Worm (Caenorhabditis elegans) whole organism, L1 larva: Measurements from ENCODE around the gene Y37A1A.2.

Experiments used
- aha-1 ChIP-seq: fragments of 150-350 bp; optimal IDR thresholded peaks from 2 replicates; lab custom pipeline; 2014; ENCODE audit warnings: missing biosample characterization, missing genetic modification characterization
- alr-1 ChIP-seq: fragments of 200-800 bp; sonication (Bioruptor generic); optimal IDR thresholded peaks from 2 replicates; lab custom pipeline; 2018; ENCODE audit warnings: borderline replicate concordance, mild to moderate bottlenecking, missing genetic modification characterization, missing compliant biosample characterization
- aly-2 ChIP-seq: fragments of 150-350 bp; optimal IDR thresholded peaks from 2 replicates; lab custom pipeline; 2014; ENCODE audit warnings: missing biosample characterization, missing genetic modification characterization
- ama-1 ChIP-seq: fragments of 150-350 bp; optimal IDR thresholded peaks from 2 replicates; lab custom pipeline; 2014
- ceh-63 ChIP-seq: fragments of 200-800 bp; sonication (Bioruptor generic); optimal IDR thresholded peaks from 2 replicates; lab custom pipeline; 2018; ENCODE audit warnings: mild to moderate bottlenecking, missing genetic modification characterization, missing compliant biosample characterization
- ceh-8 ChIP-seq: fragments of 200-800 bp; sonication (Bioruptor generic); optimal IDR thresholded peaks from 2 replicates; lab custom pipeline; 2018; ENCODE audit warnings: mild to moderate bottlenecking, missing genetic modification characterization, moderate library complexity, missing compliant biosample characterization
- ceh-88 ChIP-seq: fragments of 200-800 bp; sonication (Bioruptor generic); IDR thresholded peaks from 2 replicates; pipeline ENCODE4 v1.3.6; 2022; ENCODE audit warnings: missing genetic modification characterization, missing compliant biosample characterization
- ces-1 ChIP-seq: fragments of 150-350 bp; optimal IDR thresholded peaks from 2 replicates; lab custom pipeline; 2014; ENCODE audit warnings: missing biosample characterization, missing genetic modification reagents, missing genetic modification characterization
- dsc-1 ChIP-seq: sonication (generic microtip); optimal IDR thresholded peaks from 2 replicates; lab custom pipeline; 2016; ENCODE audit warnings: mild to moderate bottlenecking, missing genetic modification characterization, missing compliant biosample characterization
- efl-1 ChIP-seq, 4 experiments: fragments of 150-350 bp; optimal IDR thresholded peaks in 3 of 4; peaks in 1 of 4; 1 replicate in 1 of 4; 2 replicates in 3 of 4; lab custom pipeline; 2014; ENCODE audit warnings: missing biosample characterization in 2 of 4, missing genetic modification characterization in 2 of 4, missing genetic modification reagents in 2 of 4
- efl-3 ChIP-seq: fragments of 200-800 bp; sonication (Bioruptor generic); optimal IDR thresholded peaks from 2 replicates; lab custom pipeline; 2018; ENCODE audit warnings: mild to moderate bottlenecking, missing genetic modification characterization, missing compliant biosample characterization
- elt-3 ChIP-seq, 6 experiments: fragments of 150-350 bp in 1 of 6; sonication (generic microtip); optimal IDR thresholded peaks; 2 replicates each; lab custom pipeline; 2017 to 2018; ENCODE audit warnings: missing biosample characterization in 6 of 6, missing genetic modification characterization in 6 of 6, inconsistent platforms in 1 of 6
- ets-5 ChIP-seq: fragments of 200-800 bp; sonication (Bioruptor generic); IDR thresholded peaks from 2 replicates; pipeline ENCODE4 v1.3.6; 2022; ENCODE audit warnings: missing genetic modification characterization, missing compliant biosample characterization
- fkh-4 ChIP-seq: sonication (generic microtip); optimal IDR thresholded peaks from 2 replicates; lab custom pipeline; 2016; ENCODE audit warnings: missing compliant biosample characterization, missing genetic modification characterization, borderline replicate concordance
- fkh-8 ChIP-seq: sonication (generic microtip); optimal IDR thresholded peaks from 2 replicates; lab custom pipeline; 2016; ENCODE audit warnings: mild to moderate bottlenecking, missing genetic modification characterization, missing compliant biosample characterization
- hlh-4 ChIP-seq: sonication (generic microtip); optimal IDR thresholded peaks from 2 replicates; lab custom pipeline; 2016; ENCODE audit warnings: mild to moderate bottlenecking, missing genetic modification characterization, missing compliant biosample characterization
- hpl-2 ChIP-seq: fragments of 150-350 bp; optimal IDR thresholded peaks from 2 replicates; lab custom pipeline; 2014; ENCODE audit warnings: missing biosample characterization, missing genetic modification reagents, missing genetic modification characterization
- jun-1 ChIP-seq: fragments of 150-350 bp; optimal IDR thresholded peaks from 2 replicates; lab custom pipeline; 2014; ENCODE audit warnings: missing biosample characterization, missing genetic modification reagents, missing genetic modification characterization
- lin-13 ChIP-seq: fragments of 150-350 bp; optimal IDR thresholded peaks from 2 replicates; lab custom pipeline; 2014; ENCODE audit warnings: missing biosample characterization, missing genetic modification reagents, missing genetic modification characterization
- lin-14 ChIP-seq: fragments of 200-800 bp; sonication (Bioruptor generic); optimal IDR thresholded peaks from 2 replicates; lab custom pipeline; 2018; ENCODE audit warnings: mild to moderate bottlenecking, missing genetic modification characterization, moderate library complexity, missing compliant biosample characterization
- lin-15B ChIP-seq: fragments of 150-350 bp; sonication (generic microtip); optimal IDR thresholded peaks from 3 replicates; lab custom pipeline; 2014; ENCODE audit warnings: missing biosample characterization, missing genetic modification characterization
- lin-39 ChIP-seq: fragments of 150-350 bp; optimal IDR thresholded peaks from 2 replicates; lab custom pipeline; 2014; ENCODE audit warnings: missing biosample characterization, missing genetic modification reagents, missing genetic modification characterization
- lsy-2 ChIP-seq, 2 experiments: fragments of 150-350 bp; optimal IDR thresholded peaks; 2 replicates each; lab custom pipeline; 2014; ENCODE audit warnings: missing biosample characterization in 2 of 2, missing genetic modification characterization in 2 of 2
- mab-9 ChIP-seq: fragments of 200-800 bp; sonication (Bioruptor generic); IDR thresholded peaks from 2 replicates; pipeline ENCODE4 v1.3.6; 2022; ENCODE audit warnings: missing genetic modification reagents, missing genetic modification characterization, missing compliant biosample characterization
- mep-1 ChIP-seq: fragments of 150-350 bp; optimal IDR thresholded peaks from 2 replicates; lab custom pipeline; 2014; ENCODE audit warnings: missing biosample characterization, missing genetic modification characterization
- nhr-12 ChIP-seq: sonication (generic microtip); optimal IDR thresholded peaks from 2 replicates; lab custom pipeline; 2017; ENCODE audit warnings: missing biosample characterization, missing genetic modification characterization
- nhr-19 ChIP-seq: fragments of 200-800 bp; sonication (Bioruptor generic); conservative IDR thresholded peaks from 2 replicates; pipeline ENCODE4 v1.3.6; 2022; ENCODE audit warnings: missing genetic modification characterization, missing compliant biosample characterization
- nhr-20 ChIP-seq: sonication (generic microtip); optimal IDR thresholded peaks from 2 replicates; lab custom pipeline; 2016; ENCODE audit warnings: mild to moderate bottlenecking, missing genetic modification characterization, missing compliant biosample characterization
- nhr-237 ChIP-seq: fragments of 150-350 bp; optimal IDR thresholded peaks from 2 replicates; lab custom pipeline; 2014; ENCODE audit warnings: missing biosample characterization, missing genetic modification characterization
- nhr-28 ChIP-seq: fragments of 150-350 bp; optimal IDR thresholded peaks from 2 replicates; lab custom pipeline; 2014; ENCODE audit warnings: missing biosample characterization, missing genetic modification characterization
- nhr-47 ChIP-seq: sonication (generic microtip); optimal IDR thresholded peaks from 2 replicates; lab custom pipeline; 2016; ENCODE audit warnings: mild to moderate bottlenecking, missing genetic modification characterization, moderate library complexity, missing compliant biosample characterization
- nhr-71 ChIP-seq: sonication (generic microtip); optimal IDR thresholded peaks from 2 replicates; lab custom pipeline; 2016; ENCODE audit warnings: mild to moderate bottlenecking, missing genetic modification characterization, moderate library complexity, missing compliant biosample characterization
- nhr-76 ChIP-seq: sonication (generic microtip); optimal IDR thresholded peaks from 2 replicates; lab custom pipeline; 2017; ENCODE audit warnings: missing biosample characterization, missing genetic modification characterization
- nhr-77 ChIP-seq: fragments of 150-350 bp; optimal IDR thresholded peaks from 2 replicates; lab custom pipeline; 2014; ENCODE audit warnings: missing biosample characterization, missing genetic modification characterization
- nhr-84 ChIP-seq: sonication (generic microtip); optimal IDR thresholded peaks from 2 replicates; lab custom pipeline; 2017; ENCODE audit warnings: missing biosample characterization, missing genetic modification characterization
- nhr-90 ChIP-seq: sonication (generic microtip); optimal IDR thresholded peaks from 2 replicates; lab custom pipeline; 2016; ENCODE audit warnings: mild to moderate bottlenecking, missing genetic modification characterization, missing compliant biosample characterization; ENCODE audit not compliant: poor library complexity
- pax-3 ChIP-seq: fragments of 200-800 bp; sonication (Bioruptor generic); optimal IDR thresholded peaks from 2 replicates; lab custom pipeline; 2018; ENCODE audit warnings: mild to moderate bottlenecking, missing genetic modification characterization, moderate library complexity, missing compliant biosample characterization
- rnt-1 ChIP-seq: sonication (generic microtip); optimal IDR thresholded peaks from 2 replicates; lab custom pipeline; 2016; ENCODE audit warnings: mild to moderate bottlenecking, missing genetic modification characterization, moderate library complexity, missing compliant biosample characterization
- sox-4 ChIP-seq: sonication (generic microtip); optimal IDR thresholded peaks from 2 replicates; lab custom pipeline; 2016; ENCODE audit warnings: missing genetic modification characterization, missing compliant biosample characterization
- sup-37 ChIP-seq: fragments of 200-800 bp; sonication (Bioruptor generic); optimal IDR thresholded peaks from 2 replicates; lab custom pipeline; 2018; ENCODE audit warnings: mild to moderate bottlenecking, missing genetic modification characterization, missing compliant biosample characterization
- swsn-7 ChIP-seq: sonication (generic microtip); optimal IDR thresholded peaks from 2 replicates; lab custom pipeline; 2016; ENCODE audit warnings: missing genetic modification characterization, missing compliant biosample characterization
- tlp-1 ChIP-seq: fragments of 150-350 bp; optimal IDR thresholded peaks from 2 replicates; lab custom pipeline; 2014; ENCODE audit warnings: missing biosample characterization, missing genetic modification characterization
- unc-130 ChIP-seq: fragments of 150-350 bp; optimal IDR thresholded peaks from 2 replicates; lab custom pipeline; 2017; ENCODE audit warnings: missing biosample characterization, missing genetic modification characterization, inconsistent platforms
- unc-30 ChIP-seq: sonication (generic microtip); optimal IDR thresholded peaks from 2 replicates; lab custom pipeline; 2017; ENCODE audit warnings: missing biosample characterization, missing genetic modification characterization
- unc-86 ChIP-seq: sonication (generic microtip); optimal IDR thresholded peaks from 2 replicates; lab custom pipeline; 2016; ENCODE audit warnings: missing genetic modification characterization, missing compliant biosample characterization
- unc-98 ChIP-seq: fragments of 200-800 bp; sonication (Bioruptor generic); IDR thresholded peaks from 2 replicates; pipeline ENCODE4 v1.3.6; 2022; ENCODE audit warnings: missing genetic modification characterization, missing compliant biosample characterization
- vab-15 ChIP-seq: sonication (generic microtip); optimal IDR thresholded peaks from 2 replicates; lab custom pipeline; 2017; ENCODE audit warnings: missing genotype, mild to moderate bottlenecking, missing genetic modification characterization, missing compliant biosample characterization
- xbp-1 ChIP-seq: sonication (generic microtip); optimal IDR thresholded peaks from 2 replicates; lab custom pipeline; 2016; ENCODE audit warnings: missing genetic modification characterization, missing compliant biosample characterization
- zip-4 ChIP-seq: fragments of 200-800 bp; sonication (Bioruptor generic); optimal IDR thresholded peaks from 2 replicates; lab custom pipeline; 2018; ENCODE audit warnings: mild to moderate bottlenecking, missing genetic modification characterization, moderate library complexity, missing compliant biosample characterization
- ztf-4 ChIP-seq: fragments of 150-350 bp; optimal IDR thresholded peaks from 2 replicates; lab custom pipeline; 2014; ENCODE audit warnings: missing biosample characterization, missing genetic modification characterization

Gene Y37A1A.2

DNA sequence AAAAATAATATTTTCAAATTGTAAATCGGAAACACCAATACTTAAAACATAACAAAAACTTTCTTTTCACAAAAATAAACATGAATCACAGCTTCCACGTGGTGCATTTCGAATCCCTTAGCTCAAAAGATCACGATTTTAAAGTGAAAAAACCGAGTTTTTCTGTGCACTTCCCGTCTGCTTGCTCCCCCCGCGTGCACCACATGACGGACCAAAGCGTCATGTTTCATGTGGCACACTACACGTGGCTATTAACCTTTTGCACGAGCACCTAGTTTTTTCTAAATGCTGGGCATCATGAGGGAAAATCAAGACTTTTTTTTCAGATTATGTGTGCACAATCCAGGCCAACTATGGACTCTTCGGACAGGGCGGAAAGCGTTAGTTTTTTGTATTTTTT, 32.0 kb downstream of the Y37A1A.2 start (continued):
- TF ChIP-seq ztf-4 (tag; lab: Kevin White, UChicago) (peak; percentile 16), ceh-63 (GFP tag; lab: Kevin White, UChicago) (no peak), elt-3 (tag; optimal IDR thresholded peaks at IDR 0.05; lab: Kevin White, UChicago) (no peak), ces-1 (GFP tag; lab: Kevin White, UChicago) (no peak), lin-13 (no peak), hpl-2 (GFP tag; lab: Kevin White, UChicago) (no peak), unc-130 (no peak), hlh-4 (tag; lab: Kevin White, UChicago) (no peak), fkh-4 (tag; lab: Kevin White, UChicago) (no peak), nhr-12 (tag; lab: Kevin White, UChicago) (no peak), lin-39 (tag; lab: Kevin White, UChicago) (no peak), nhr-90 (tag; lab: Kevin White, UChicago) (no peak), sox-4 (tag; lab: Kevin White, UChicago) (no peak), nhr-77 (tag; lab: Kevin White, UChicago) (no peak), jun-1 (no peak), efl-3 (no peak), nhr-19 (GFP tag; lab: Robert Waterston, UW) (peak; percentile 55), mep-1 (tag; lab: Kevin White, UChicago) (no peak), swsn-7 (tag; lab: Kevin White, UChicago) (no peak), nhr-28 (tag; lab: Kevin White, UChicago) (no peak), xbp-1 (peak; percentile 19), lsy-2 (tag; optimal IDR thresholded peaks at IDR 0.05; lab: Kevin White, UChicago) (peak; percentile 50 to 61), nhr-71 (tag; lab: Kevin White, UChicago) (peak; percentile 79), aha-1 (no peak), nhr-20 (tag; lab: Kevin White, UChicago) (peak; percentile 26), pax-3 (tag; lab: Kevin White, UChicago) (no peak), ama-1 (lab: Kevin White, UChicago) (no peak), zip-4 (GFP tag; lab: Kevin White, UChicago) (no peak), nhr-47 (tag; lab: Kevin White, UChicago) (no peak), rnt-1 (tag; lab: Kevin White, UChicago) (peak; percentile 67), fkh-8 (tag; lab: Kevin White, UChicago) (no peak)

DNA sequence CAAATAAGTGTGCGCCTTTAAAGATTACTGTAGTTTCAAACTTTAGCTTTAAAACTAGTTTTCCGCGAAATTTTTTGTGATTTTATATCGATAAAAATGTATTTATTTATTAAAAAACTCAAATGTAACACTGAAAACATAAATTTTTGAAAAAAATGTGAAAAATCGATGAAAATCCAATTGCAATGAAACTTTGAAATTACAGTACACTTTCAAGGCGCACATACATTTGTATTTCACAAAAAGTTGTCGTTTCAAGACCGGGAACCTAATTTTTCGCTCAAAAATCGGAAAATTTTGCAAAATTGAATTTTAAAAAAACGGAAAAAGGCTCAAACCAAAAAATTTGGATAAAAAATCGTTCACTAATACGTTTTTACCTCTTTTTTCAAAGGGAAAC, 32.5 kb downstream of the Y37A1A.2 start:
- TF ChIP-seq lin-14, result no peak
- TF ChIP-seq sox-4 (tag; lab: Kevin White, UChicago), result no peak
- no peak for TF ChIP-seq unc-86 (tag; lab: Kevin White, UChicago)
- no peak for TF ChIP-seq aly-2 (tag; lab: Kevin White, UChicago)
- no peak for TF ChIP-seq ets-5 (GFP tag; lab: Robert Waterston, UW)
- no peak for TF ChIP-seq nhr-76 (tag; lab: Kevin White, UChicago)
- TF ChIP-seq nhr-28 (tag; lab: Kevin White, UChicago), result no peak
- no peak for TF ChIP-seq nhr-84 (tag; lab: Kevin White, UChicago)
- TF ChIP-seq hlh-4 (tag; lab: Kevin White, UChicago), result no peak
- no peak for TF ChIP-seq nhr-237 (tag; lab: Kevin White, UChicago)
- no peak for TF ChIP-seq tlp-1 (tag; lab: Kevin White, UChicago)

DNA sequence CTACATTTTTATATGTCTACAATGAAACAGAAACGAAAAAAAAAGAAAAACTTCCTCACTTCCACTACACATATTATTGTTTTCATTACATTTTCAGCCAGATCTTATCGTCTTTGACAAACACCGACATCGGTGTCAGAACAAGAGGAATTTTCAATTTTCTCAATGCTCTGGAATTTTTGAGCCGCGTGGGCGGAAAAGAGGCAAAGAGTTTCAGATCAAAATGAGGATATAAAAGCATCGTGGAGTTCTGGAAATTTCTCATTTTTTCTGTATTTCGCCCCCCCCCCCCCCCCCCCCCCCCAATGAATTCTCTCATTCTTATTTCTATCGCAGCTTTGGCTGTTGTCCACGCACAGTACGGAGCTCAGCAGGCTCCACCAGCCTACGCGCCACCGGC, 33.0 kb downstream of the Y37A1A.2 start, which contains the start of gene B0513.4:
Gene B0513.4 (plus strand): TSS at position 301 of the 400 bp plus-strand sequence.
- TF ChIP-seq unc-98 (GFP tag; lab: Robert Waterston, UW) (no peak), mab-9 (GFP tag; lab: Robert Waterston, UW) (no peak), sup-37 (GFP tag; lab: Kevin White, UChicago) (no peak), nhr-90 (tag; lab: Kevin White, UChicago) (no peak), xbp-1 (no peak), vab-15 (no peak), nhr-237 (tag; lab: Kevin White, UChicago) (no peak), ces-1 (GFP tag; lab: Kevin White, UChicago) (no peak), dsc-1 (tag; lab: Kevin White, UChicago) (no peak), lsy-2 (tag; optimal IDR thresholded peaks at IDR 0.05; lab: Kevin White, UChicago) (no peak), nhr-84 (tag; lab: Kevin White, UChicago) (no peak), lin-15B (tag; lab: Kevin White, UChicago) (no peak), efl-1 (optimal IDR thresholded peaks at IDR 0.05; lab: Kevin White, UChicago) (no peak), efl-1 (GFP tag; optimal IDR thresholded peaks at IDR 0.05 in 1 of 2; lab: Kevin White, UChicago) (no peak), unc-86 (tag; lab: Kevin White, UChicago) (no peak), ceh-8 (GFP tag; lab: Kevin White, UChicago) (no peak), efl-3 (no peak), alr-1 (tag; lab: Kevin White, UChicago) (no peak), nhr-28 (tag; lab: Kevin White, UChicago) (no peak), ceh-88 (GFP tag; lab: Robert Waterston, UW) (no peak), unc-30 (tag; lab: Kevin White, UChicago) (no peak)
- TF ChIP-seq, all 84 proteins: peak for 0
